Fruit fly (Drosophila melanogaster) whole organism, wandering third instar larva: ENCODE results near the gene AP-2mu.

Experiments
- Abd-B ChIP-seq: fragments of >200 bp; optimal IDR thresholded peaks from 2 replicates; lab custom pipeline; 2017; ENCODE audit warnings: missing biosample characterization, missing genetic modification characterization
- CG32264 ChIP-seq: fragments of 200-800 bp; sonication (Bioruptor generic); optimal IDR thresholded peaks from 2 replicates; lab custom pipeline; 2016; ENCODE audit warnings: missing biosample characterization, missing genetic modification characterization
- CG9705 ChIP-seq: fragments of 200-800 bp; sonication (Bioruptor generic); optimal IDR thresholded peaks from 2 replicates; lab custom pipeline; 2018; ENCODE audit warnings: missing biosample characterization, mild to moderate bottlenecking, missing genetic modification characterization
- CrebA ChIP-seq: fragments of 200-800 bp; sonication (Bioruptor generic); optimal IDR thresholded peaks from 2 replicates; lab custom pipeline; 2016; ENCODE audit warnings: missing biosample characterization, mild to moderate bottlenecking, missing genetic modification characterization, borderline replicate concordance
- Dfd ChIP-seq: fragments of >200 bp; optimal IDR thresholded peaks from 2 replicates; lab custom pipeline; 2017; ENCODE audit warnings: missing biosample characterization, missing genetic modification characterization
- Dif ChIP-seq: fragments of 200-275, 200-300 bp; sonication (Bioruptor generic); optimal IDR thresholded peaks from 2 replicates; lab custom pipeline; 2018; ENCODE audit warnings: missing biosample characterization, missing genetic modification characterization; ENCODE audit not compliant: partially characterized antibody
- GATAd ChIP-seq: sonication (Bioruptor generic); optimal IDR thresholded peaks from 2 replicates; lab custom pipeline; 2016; ENCODE audit warnings: missing biosample characterization, missing genetic modification characterization
- HLH106 ChIP-seq: fragments of 200-800 bp; optimal IDR thresholded peaks from 3 replicates; lab custom pipeline; 2019; ENCODE audit warnings: missing biosample characterization, mild to moderate bottlenecking, missing genetic modification characterization, moderate library complexity
- Hnf4 ChIP-seq: fragments of 200-800 bp; sonication (Bioruptor generic); optimal IDR thresholded peaks from 2 replicates; lab custom pipeline; 2016; ENCODE audit warnings: missing biosample characterization, mild to moderate bottlenecking, missing genetic modification characterization
- Hr78 ChIP-seq: fragments of >200 bp; optimal IDR thresholded peaks from 2 replicates; lab custom pipeline; 2017; ENCODE audit warnings: missing biosample characterization, missing genetic modification characterization
- Hr83 ChIP-seq: fragments of 200-300 bp; sonication (Bioruptor generic); optimal IDR thresholded peaks from 2 replicates; lab custom pipeline; 2016; ENCODE audit warnings: missing biosample characterization, mild to moderate bottlenecking, missing genetic modification characterization, moderate library complexity; ENCODE audit not compliant: poor library complexity, severe bottlenecking
- Jra ChIP-seq: sonication (Bioruptor generic); optimal IDR thresholded peaks from 2 replicates; lab custom pipeline; 2016; ENCODE audit warnings: missing biosample characterization, missing genetic modification characterization
- Mio ChIP-seq: sonication (Bioruptor generic); optimal IDR thresholded peaks from 2 replicates; lab custom pipeline; 2016; ENCODE audit warnings: missing biosample characterization, missing genetic modification characterization
- Myc ChIP-seq: fragments of >200 bp; optimal IDR thresholded peaks from 2 replicates; lab custom pipeline; 2017
- N ChIP-seq: fragments of >200 bp; optimal IDR thresholded peaks from 2 replicates; lab custom pipeline; 2018; ENCODE audit warnings: missing biosample characterization, missing external identifiers, missing genetic modification characterization
- OdsH ChIP-seq: fragments of 200-800 bp; sonication (Bioruptor generic); optimal IDR thresholded peaks from 2 replicates; lab custom pipeline; 2016; ENCODE audit warnings: missing biosample characterization, mild to moderate bottlenecking, missing genetic modification characterization
- Rel ChIP-seq, 2 experiments: fragments of 200-800 bp; sonication (Bioruptor generic) in 1 of 2; optimal IDR thresholded peaks; 2 replicates in 1 of 2; 3 replicates in 1 of 2; lab custom pipeline; 2016 to 2019; ENCODE audit warnings: mild to moderate bottlenecking in 2 of 2, missing biosample characterization in 2 of 2, missing genetic modification characterization in 2 of 2, moderate library complexity in 1 of 2
- Sp1 ChIP-seq: fragments of 200-800 bp; sonication (Bioruptor generic); optimal IDR thresholded peaks from 3 replicates; lab custom pipeline; 2019; ENCODE audit warnings: missing biosample characterization, mild to moderate bottlenecking, missing genetic modification characterization, moderate library complexity
- Vsx2 ChIP-seq: fragments of 200-300, 225-300 bp; sonication (Bioruptor generic); optimal IDR thresholded peaks from 2 replicates; lab custom pipeline; 2018; ENCODE audit warnings: missing biosample characterization, missing genetic modification characterization; ENCODE audit not compliant: partially characterized antibody
- br ChIP-seq: fragments of 200-800 bp; sonication (Bioruptor generic); optimal IDR thresholded peaks from 2 replicates; lab custom pipeline; 2016; ENCODE audit warnings: missing biosample characterization, missing genetic modification characterization
- brk ChIP-seq: fragments of 200-800 bp; sonication (Bioruptor generic); optimal IDR thresholded peaks from 2 replicates; lab custom pipeline; 2016; ENCODE audit warnings: missing biosample characterization, mild to moderate bottlenecking, missing genetic modification characterization
- dl ChIP-seq, 2 experiments: fragments of 175-275, 200-275 bp in 1 of 2; fragments of 200-275 bp in 1 of 2; sonication (Bioruptor generic); optimal IDR thresholded peaks; lab custom pipeline; 2018; ENCODE audit warnings: mild to moderate bottlenecking in 2 of 2, missing biosample characterization in 2 of 2, missing genetic modification characterization in 2 of 2, moderate library complexity in 2 of 2; ENCODE audit not compliant: partially characterized antibody in 2 of 2, insufficient read depth in 1 of 2
- dsf ChIP-seq: sonication (Bioruptor generic); optimal IDR thresholded peaks from 2 replicates; lab custom pipeline; 2016; ENCODE audit warnings: missing biosample characterization, missing genetic modification characterization, borderline replicate concordance
- ey ChIP-seq: fragments of 200-800 bp; sonication (Bioruptor generic); optimal IDR thresholded peaks from 2 replicates; lab custom pipeline; 2016; ENCODE audit warnings: missing biosample characterization, missing genetic modification characterization
- foxo ChIP-seq, 2 experiments: fragments of 200-800 bp; sonication (Bioruptor generic); optimal IDR thresholded peaks; 2 replicates in 1 of 2; 3 replicates in 1 of 2; lab custom pipeline; 2016 to 2017; ENCODE audit warnings: missing biosample characterization in 2 of 2, missing genetic modification characterization in 2 of 2
- fru ChIP-seq: fragments of 200-800 bp; sonication (Bioruptor generic); optimal IDR thresholded peaks from 3 replicates; lab custom pipeline; 2016; ENCODE audit warnings: missing biosample characterization, mild to moderate bottlenecking, missing genetic modification characterization
- h ChIP-seq: fragments of 200-800 bp; sonication (Bioruptor generic); optimal IDR thresholded peaks from 3 replicates; lab custom pipeline; 2016; ENCODE audit warnings: missing biosample characterization, mild to moderate bottlenecking, missing genetic modification characterization
- jim ChIP-seq: fragments of 175-275, 200-325 bp; sonication (Bioruptor generic); optimal IDR thresholded peaks from 2 replicates; lab custom pipeline; 2016; ENCODE audit warnings: missing biosample characterization, mild to moderate bottlenecking, missing genetic modification characterization
- lola ChIP-seq: fragments of >200 bp; optimal IDR thresholded peaks from 2 replicates; lab custom pipeline; 2017; ENCODE audit warnings: missing biosample characterization, missing genetic modification characterization
- pan ChIP-seq: fragments of >200 bp; optimal IDR thresholded peaks from 2 replicates; lab custom pipeline; 2017
- psq ChIP-seq: fragments of 200-800 bp; sonication (Bioruptor generic); optimal IDR thresholded peaks from 3 replicates; lab custom pipeline; 2017; ENCODE audit warnings: missing biosample characterization, mild to moderate bottlenecking, missing genetic modification characterization, moderate library complexity
- rgr ChIP-seq: fragments of 200-800 bp; sonication (Bioruptor generic); optimal IDR thresholded peaks from 3 replicates; lab custom pipeline; 2016; ENCODE audit warnings: missing biosample characterization, mild to moderate bottlenecking, missing genetic modification characterization
- sage ChIP-seq: fragments of 200-800 bp; sonication (Bioruptor generic); optimal IDR thresholded peaks from 2 replicates; lab custom pipeline; 2016; ENCODE audit warnings: missing biosample characterization, mild to moderate bottlenecking, missing genetic modification characterization
- sv ChIP-seq: fragments of 200-800 bp; sonication (Bioruptor generic); optimal IDR thresholded peaks from 3 replicates; lab custom pipeline; 2016; ENCODE audit warnings: missing biosample characterization, missing genetic modification characterization
- tai ChIP-seq: sonication (Bioruptor generic); optimal IDR thresholded peaks from 2 replicates; lab custom pipeline; 2016; ENCODE audit warnings: missing biosample characterization, missing genetic modification characterization
- usp ChIP-seq: fragments of >200 bp; optimal IDR thresholded peaks from 2 replicates; lab custom pipeline; 2017; ENCODE audit warnings: missing biosample characterization, missing genetic modification characterization
- woc ChIP-seq: sonication (Bioruptor generic); optimal IDR thresholded peaks from 2 replicates; lab custom pipeline; 2016; ENCODE audit warnings: missing biosample characterization, mild to moderate bottlenecking, missing genetic modification characterization

Gene AP-2mu

DNA sequence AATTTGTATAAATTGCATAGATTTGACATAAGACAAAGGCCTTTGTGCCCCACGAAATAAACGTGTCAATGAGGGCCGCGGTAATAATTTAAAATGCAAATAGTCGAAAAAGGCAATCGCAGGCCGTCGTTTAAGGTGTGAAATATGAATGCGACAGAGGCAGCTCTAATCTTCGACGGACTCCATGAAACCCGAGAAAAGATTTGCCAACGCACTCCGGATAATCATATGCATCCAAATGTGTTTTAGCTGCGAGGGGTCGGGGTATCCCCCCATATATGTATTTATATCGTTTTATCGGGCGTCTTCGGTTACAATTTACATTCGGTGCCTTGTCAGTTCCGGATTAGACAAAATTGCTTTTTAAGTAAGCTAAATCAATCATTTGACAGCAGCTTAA is 24.0 kb upstream of the AP-2mu start:
- TF ChIP-seq rgr (GFP tag; lab: Kevin White, UChicago): no peak
- TF ChIP-seq HLH106 (tag; lab: Kevin White, UChicago): no peak
- no peak for TF ChIP-seq foxo (GFP tag; optimal IDR thresholded peaks at IDR 0.05; lab: Kevin White, UChicago)
- no peak for TF ChIP-seq Abd-B
- no peak for TF ChIP-seq h (GFP tag; lab: Kevin White, UChicago)
- no peak for TF ChIP-seq Dif (GFP tag; lab: Kevin White, UChicago)
- TF ChIP-seq Jra (GFP tag; lab: Kevin White, UChicago): no peak
- no peak for TF ChIP-seq usp (GFP tag; lab: Kevin White, UChicago)
- no peak for TF ChIP-seq CG32264
- no peak for TF ChIP-seq OdsH
- no peak for TF ChIP-seq dl (GFP tag; optimal IDR thresholded peaks at IDR 0.05; lab: Kevin White, UChicago; ENCODE audit: insufficient read depth in 1 of 2, partially characterized antibody in 2 of 2)
- no peak for TF ChIP-seq ey (GFP tag; lab: Kevin White, UChicago)
- no peak for TF ChIP-seq Vsx2
- no peak for TF ChIP-seq Hr83 (GFP tag; lab: Kevin White, UChicago)
- TF ChIP-seq GATAd (GFP tag; lab: Kevin White, UChicago): no peak
- TF ChIP-seq brk (GFP tag; lab: Kevin White, UChicago): no peak
- TF ChIP-seq N (GFP tag; lab: Kevin White, UChicago): no peak
- TF ChIP-seq Mio: no peak
- TF ChIP-seq, all 38 proteins: peak for 0

DNA sequence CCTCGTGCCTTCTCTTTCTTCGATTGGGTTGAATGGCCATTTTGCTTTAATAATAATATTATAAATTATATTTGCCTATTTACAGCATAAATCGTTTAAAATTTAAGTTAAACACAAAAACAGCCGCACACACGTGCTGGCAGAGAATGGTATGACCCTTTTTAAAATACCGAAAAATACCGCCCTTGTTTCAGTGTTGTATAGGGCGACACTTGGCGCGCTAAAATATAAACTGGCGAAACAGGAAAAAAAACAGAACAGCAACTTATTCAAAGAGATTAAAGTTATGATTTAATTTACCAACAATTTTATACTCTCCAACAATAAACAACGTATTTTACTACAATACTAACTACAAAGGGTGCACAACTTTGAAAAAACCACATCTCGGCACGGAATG is 15.8 kb upstream of the AP-2mu start, which contains the start of gene CG12499:
TSS of gene CG12499 (minus strand) at position 95 of the 400 bp plus-strand sequence.
- TF ChIP-seq jim: no peak
- no peak for TF ChIP-seq lola
- TF ChIP-seq dsf: no peak
- TF ChIP-seq CrebA (GFP tag; lab: Kevin White, UChicago): no peak
- peak; percentile 19 for TF ChIP-seq Myc
- TF ChIP-seq woc (GFP tag; lab: Kevin White, UChicago): no peak
- TF ChIP-seq, all 38 proteins: peak for 1

- no peak for TF ChIP-seq N (GFP tag; lab: Kevin White, UChicago)
- no peak for TF ChIP-seq Dfd (GFP tag; lab: Kevin White, UChicago)
- TF ChIP-seq br: peak; percentile 43
- no peak for TF ChIP-seq brk (GFP tag; lab: Kevin White, UChicago)
- peak; percentile 43 for TF ChIP-seq ey (GFP tag; lab: Kevin White, UChicago)
- TF ChIP-seq psq (GFP tag; lab: Kevin White, UChicago): no peak
- no peak for TF ChIP-seq lola
- peak; percentile 83 for TF ChIP-seq fru
- no peak for TF ChIP-seq pan (lab: Kevin White, UChicago)
- TF ChIP-seq foxo (GFP tag; optimal IDR thresholded peaks at IDR 0.05; lab: Kevin White, UChicago): peak; percentile 9 to 74
- peak; percentile 6 for TF ChIP-seq Jra (GFP tag; lab: Kevin White, UChicago)
- TF ChIP-seq rgr (GFP tag; lab: Kevin White, UChicago): no peak
- TF ChIP-seq tai (GFP tag; lab: Kevin White, UChicago): no peak
- no peak for TF ChIP-seq CrebA (GFP tag; lab: Kevin White, UChicago)
- TF ChIP-seq Rel (GFP tag; optimal IDR thresholded peaks at IDR 0.05; lab: Kevin White, UChicago): peak; percentile 65
- TF ChIP-seq Rel (tag; optimal IDR thresholded peaks at IDR 0.05; lab: Kevin White, UChicago): peak; percentile 96
- TF ChIP-seq Hr78 (GFP tag; lab: Kevin White, UChicago): no peak
- TF ChIP-seq h (GFP tag; lab: Kevin White, UChicago): peak; percentile 76
- TF ChIP-seq HLH106 (tag; lab: Kevin White, UChicago): peak; percentile 54
- TF ChIP-seq Hr83 (GFP tag; lab: Kevin White, UChicago): peak; percentile 87
- TF ChIP-seq CG32264: peak; percentile 74
- no peak for TF ChIP-seq Myc
- TF ChIP-seq OdsH: peak; percentile 50
- no peak for TF ChIP-seq Sp1 (GFP tag; lab: Kevin White, UChicago)
- peak; percentile 93 for TF ChIP-seq Vsx2
- no peak for TF ChIP-seq Abd-B
Measured at dm6 chr3R:22447195-22447873, 14.9 kb upstream of the AP-2mu start, which contains the start of gene CG34288. Gene CG34288 (minus strand): TSS chr3R:22447263.

- TF ChIP-seq ey (GFP tag; lab: Kevin White, UChicago) (no peak), Hnf4 (GFP tag; lab: Kevin White, UChicago) (no peak), rgr (GFP tag; lab: Kevin White, UChicago) (peak; percentile 8), sage (GFP tag; lab: Kevin White, UChicago) (no peak), jim (no peak), lola (no peak), Hr83 (GFP tag; lab: Kevin White, UChicago) (peak; percentile 80), Rel (GFP tag; optimal IDR thresholded peaks at IDR 0.05; lab: Kevin White, UChicago) (no peak), Rel (tag; optimal IDR thresholded peaks at IDR 0.05; lab: Kevin White, UChicago) (peak; percentile 67), Sp1 (GFP tag; lab: Kevin White, UChicago) (peak; percentile 8), h (GFP tag; lab: Kevin White, UChicago) (peak; percentile 3), dl (GFP tag; optimal IDR thresholded peaks at IDR 0.05; lab: Kevin White, UChicago; ENCODE audit: insufficient read depth in 1 of 2, partially characterized antibody in 2 of 2) (no peak), tai (GFP tag; lab: Kevin White, UChicago) (no peak), GATAd (GFP tag; lab: Kevin White, UChicago) (no peak), Hr78 (GFP tag; lab: Kevin White, UChicago) (no peak), Vsx2 (no peak), br (no peak), CG9705 (no peak), Dif (GFP tag; lab: Kevin White, UChicago) (peak; percentile 36), woc (GFP tag; lab: Kevin White, UChicago) (peak; percentile 46), psq (GFP tag; lab: Kevin White, UChicago) (peak; percentile 88), sv (GFP tag; lab: Kevin White, UChicago) (no peak), Abd-B (no peak), usp (GFP tag; lab: Kevin White, UChicago) (no peak)
Measured at dm6 chr3R:22447874-22448254, 14.4 kb upstream of the AP-2mu start, which contains the start of gene CG34376. Gene CG34376 (plus strand): TSS chr3R:22448099.
